Worm (Caenorhabditis elegans) whole organism, midembryonic: ENCODE data around the gene spn-4.

Experiments
- T22C8.4 ChIP-seq: fragments of 200-800 bp; sonication (Bioruptor generic); IDR thresholded peaks from 2 replicates; pipeline ENCODE4 v1.3.6; 2022; ENCODE audit warnings: missing genetic modification characterization, missing compliant biosample characterization
- cog-1 ChIP-seq: sonication (generic microtip); optimal IDR thresholded peaks from 2 replicates; lab custom pipeline; 2016; ENCODE audit warnings: missing genetic modification characterization, missing compliant biosample characterization
- flt-1 ChIP-seq: fragments of 200-800 bp; sonication (Bioruptor generic); IDR thresholded peaks from 2 replicates; pipeline ENCODE4 v1.3.6; 2022; ENCODE audit warnings: missing genetic modification characterization, missing compliant biosample characterization
- klf-2 ChIP-seq: fragments of 200-800 bp; sonication (Bioruptor generic); conservative IDR thresholded peaks from 2 replicates; pipeline ENCODE4 v1.3.6; 2022; ENCODE audit warnings: missing genetic modification reagents, missing genetic modification characterization, missing compliant biosample characterization
- med-1 ChIP-seq: sonication (generic microtip); optimal IDR thresholded peaks from 2 replicates; lab custom pipeline; 2017; ENCODE audit warnings: missing genetic modification characterization, mild to moderate bottlenecking, missing compliant biosample characterization, antibody characterized with exemption, missing genetic modification reagents; ENCODE audit not compliant: insufficient read depth
- ref-1 ChIP-seq: fragments of 200-800 bp; sonication (Bioruptor generic); conservative IDR thresholded peaks from 2 replicates; pipeline ENCODE4 v1.3.6; 2022; ENCODE audit warnings: missing genetic modification reagents, missing genetic modification characterization, missing compliant biosample characterization
- tab-1 ChIP-seq: fragments of 200-800 bp; sonication (Bioruptor generic); IDR thresholded peaks from 2 replicates; pipeline ENCODE4 v1.3.6; 2022; ENCODE audit warnings: missing genetic modification characterization, missing compliant biosample characterization
- ztf-23 ChIP-seq: fragments of 200-800 bp; sonication (Bioruptor generic); IDR thresholded peaks from 2 replicates; pipeline ENCODE4 v1.3.6; 2022; ENCODE audit warnings: missing genetic modification reagents, missing genetic modification characterization, missing compliant biosample characterization
- ztf-29 ChIP-seq: fragments of 200-800 bp; sonication (Bioruptor generic); IDR thresholded peaks from 2 replicates; pipeline ENCODE4 v1.3.6; 2022; ENCODE audit warnings: missing genetic modification reagents, missing genetic modification characterization, missing compliant biosample characterization

DNA sequence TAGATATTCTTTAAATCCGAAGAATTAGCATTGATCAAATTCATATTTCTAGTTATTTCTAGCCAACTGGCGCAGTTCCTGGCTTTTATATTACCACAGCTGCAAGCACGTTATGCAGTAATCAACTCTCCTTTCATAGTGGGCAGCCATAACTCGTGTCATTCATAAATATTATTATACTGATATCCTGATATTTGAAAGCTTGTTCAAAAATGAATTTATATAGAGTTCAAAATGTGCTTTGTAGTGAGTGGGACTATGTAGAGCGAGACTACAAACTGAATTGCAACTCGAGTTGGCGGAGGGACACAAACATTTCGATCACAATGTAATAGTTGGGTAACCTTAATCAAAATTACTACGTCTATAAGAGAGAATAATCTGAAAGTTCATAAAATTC, 13.1 kb downstream of the spn-4 start, which contains the start of gene srh-30:
- TF ChIP-seq T22C8.4 (GFP tag; lab: Robert Waterston, UW) (no peak), klf-2 (GFP tag; lab: Robert Waterston, UW) (no peak), tab-1 (GFP tag; lab: Robert Waterston, UW) (no peak), ztf-23 (no peak), ztf-29 (no peak), ref-1 (GFP tag; lab: Robert Waterston, UW) (no peak), med-1 (GFP tag; lab: Kevin White, UChicago) (no peak), flt-1 (GFP tag; lab: Robert Waterston, UW) (no peak), cog-1 (tag; lab: Kevin White, UChicago) (no peak)
